Fruit fly (Drosophila melanogaster) whole organism, embryonic: ENCODE results near the gene tj.

ENCODE experiments used
- Bgb ChIP-seq: fragments of 200-800 bp; sonication (Bioruptor generic); IDR thresholded peaks from 2 replicates; pipeline ENCODE4 v1.3.6; 2022; ENCODE audit warnings: missing biosample characterization, missing genetic modification characterization; ENCODE audit not compliant: partially characterized antibody
- CG1603 ChIP-seq: fragments of 200-800 bp; sonication (Bioruptor generic); optimal IDR thresholded peaks from 2 replicates; lab custom pipeline; 2019; ENCODE audit warnings: missing biosample characterization, mild to moderate bottlenecking, missing genetic modification characterization, moderate library complexity
- CG31441 ChIP-seq: fragments of 200-800 bp; sonication (Bioruptor generic); IDR thresholded peaks from 2 replicates; pipeline ENCODE4 v1.3.6; 2022; ENCODE audit warnings: missing biosample characterization, missing genetic modification characterization
- CG8089 ChIP-seq: fragments of 200-800 bp; sonication (Bioruptor generic); optimal IDR thresholded peaks from 3 replicates; lab custom pipeline; 2016; ENCODE audit warnings: missing biosample characterization, missing genetic modification characterization
- Hr39 ChIP-seq: fragments of >200 bp; optimal IDR thresholded peaks from 2 replicates; lab custom pipeline; 2017
- btn ChIP-seq: fragments of 200-800 bp; sonication (Bioruptor generic); optimal IDR thresholded peaks from 2 replicates; lab custom pipeline; 2016; ENCODE audit warnings: missing biosample characterization, missing genetic modification characterization
- hb ChIP-seq: fragments of 200-800 bp; sonication (Bioruptor generic); IDR thresholded peaks from 3 replicates; pipeline ENCODE4 v1.3.6; 2022; ENCODE audit warnings: missing biosample characterization, missing genetic modification characterization; ENCODE audit not compliant: partially characterized antibody
- pnt ChIP-seq: fragments of 200-800 bp; sonication (Bioruptor generic); optimal IDR thresholded peaks from 3 replicates; lab custom pipeline; 2016; ENCODE audit warnings: missing biosample characterization, missing genetic modification characterization
- tap ChIP-seq: fragments of 200-800 bp; optimal IDR thresholded peaks from 3 replicates; lab custom pipeline; 2019; ENCODE audit warnings: missing biosample characterization, mild to moderate bottlenecking, missing genetic modification characterization, moderate library complexity
- twi ChIP-seq: fragments of 200-800 bp; optimal IDR thresholded peaks from 2 replicates; lab custom pipeline; 2019; ENCODE audit warnings: missing biosample characterization, mild to moderate bottlenecking, missing genetic modification characterization, moderate library complexity
- usp ChIP-seq: fragments of >200 bp; optimal IDR thresholded peaks from 2 replicates; lab custom pipeline; 2017; ENCODE audit warnings: missing biosample characterization, missing genetic modification characterization
- vvl ChIP-seq: fragments of 200-800 bp; sonication (Bioruptor generic); IDR thresholded peaks from 2 replicates; pipeline ENCODE4 v1.3.6; 2022; ENCODE audit warnings: missing biosample characterization, missing genetic modification characterization

dm6 chr2L:19425765-19426329, 38.2 kb upstream of the tj start:
- TF ChIP-seq Hr39 (lab: Kevin White, UChicago) (no peak), CG8089 (GFP tag; lab: Kevin White, UChicago) (peak; percentile 37), btn (peak; percentile 3), hb (GFP tag; lab: Robert Waterston, UW) (no peak), Bgb (GFP tag; lab: Robert Waterston, UW) (peak; percentile 6; the same call in 1 of the 2 replicates), twi (peak; percentile 45), CG31441 (peak; percentile 74), pnt (GFP tag; lab: Kevin White, UChicago) (peak; percentile 55), tap (tag; lab: Kevin White, UChicago) (peak; percentile 69), usp (GFP tag; lab: Kevin White, UChicago) (no peak), vvl (GFP tag; lab: Robert Waterston, UW) (peak; percentile 81), CG1603 (peak; percentile 59)
